Fruit fly (Drosophila melanogaster): Measurements from ENCODE around the gene RAF2.

The RAF2 gene

dm6 chr3L:16391257-16391656, 5.1 kb downstream of the RAF2 start:
- TF ChIP-seq CG17801 (GFP tag; optimal IDR thresholded peaks at IDR 0.05; ENCODE audit: partially characterized antibody) = no peak

- no peak for TF ChIP-seq CG17801 (GFP tag; optimal IDR thresholded peaks at IDR 0.05; ENCODE audit: partially characterized antibody)
Observed at dm6 chr3L:16392203-16392800, 6.2 kb downstream of the RAF2 start.

DNA sequence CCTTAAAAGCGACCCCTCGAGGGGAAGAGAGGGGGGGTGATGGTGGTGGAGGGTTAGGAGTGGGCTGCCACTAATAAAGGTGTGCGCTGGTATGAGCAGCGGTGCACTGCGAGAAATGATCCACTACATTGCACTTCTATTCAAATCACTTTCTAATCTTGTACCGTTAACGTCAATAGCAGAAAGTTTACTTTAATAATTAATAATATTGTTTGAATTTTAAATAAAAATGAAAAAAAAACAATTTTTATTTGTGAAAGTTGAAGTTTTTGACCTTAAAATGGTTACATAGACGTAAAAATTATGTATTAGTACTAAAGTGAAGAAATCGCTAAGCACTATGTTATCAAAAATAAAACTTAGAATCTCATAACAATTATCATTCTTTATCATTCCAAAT, 6.7 kb downstream of the RAF2 start:
- TF ChIP-seq CG17801 (GFP tag; optimal IDR thresholded peaks at IDR 0.05; ENCODE audit: partially characterized antibody) = no peak

DNA sequence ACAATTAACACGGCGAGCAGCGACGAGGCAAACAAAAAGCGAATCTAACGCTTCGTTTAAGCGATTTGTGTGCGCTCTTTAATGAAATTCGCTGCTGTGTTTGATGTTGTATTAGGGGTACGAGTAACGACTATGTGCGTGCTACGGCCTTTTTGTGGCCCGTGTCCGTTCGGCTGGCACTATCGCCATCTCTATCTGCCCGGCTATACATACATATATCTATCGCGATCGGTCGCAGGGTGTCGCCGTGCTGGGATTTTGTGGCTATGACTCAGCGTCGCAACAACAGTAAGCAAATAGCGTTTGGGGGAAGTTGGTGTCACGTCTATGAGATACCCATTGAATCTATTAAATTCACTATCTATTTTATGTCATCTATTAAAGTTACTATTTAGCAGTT, 7.6 kb downstream of the RAF2 start:
- no peak for TF ChIP-seq CG17801 (GFP tag; optimal IDR thresholded peaks at IDR 0.05; ENCODE audit: partially characterized antibody)

- no peak for TF ChIP-seq CG17801 (GFP tag; optimal IDR thresholded peaks at IDR 0.05; ENCODE audit: partially characterized antibody)
Observed at dm6 chr3L:16394506-16394905, 8.4 kb downstream of the RAF2 start, which contains the start of gene Gagr. Gagr (plus strand) TSS chr3L:16394586.

- TF ChIP-seq CG17801 (GFP tag; optimal IDR thresholded peaks at IDR 0.05; ENCODE audit: partially characterized antibody) = no peak
Observed at dm6 chr3L:16400175-16400574, 14.0 kb downstream of the RAF2 start, which contains the start of gene CG44836. CG44836 (minus strand) TSS chr3L:16400275.

DNA sequence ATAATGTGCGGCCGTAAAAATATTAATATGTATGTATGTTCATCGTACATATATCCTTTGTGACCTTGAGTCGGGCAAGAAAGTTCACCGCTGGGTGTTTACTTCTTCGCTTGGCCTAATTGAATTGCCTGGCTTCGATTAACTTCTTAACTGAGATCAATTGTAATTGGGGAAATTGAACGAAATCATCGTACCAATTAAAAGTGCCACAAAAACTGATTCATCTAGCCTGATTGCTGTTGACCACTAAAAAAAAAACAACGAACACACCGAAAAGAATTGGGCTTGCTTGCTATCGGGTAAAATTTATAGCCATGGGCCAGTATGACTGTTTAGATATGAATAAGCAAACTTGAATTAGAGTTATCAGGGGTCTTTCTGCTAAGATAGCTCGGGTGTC, 16.1 kb downstream of the RAF2 start:
- no peak for TF ChIP-seq CG17801 (GFP tag; optimal IDR thresholded peaks at IDR 0.05; ENCODE audit: partially characterized antibody)

dm6 chr3L:16407815-16408608, 21.9 kb downstream of the RAF2 start:
- no peak for TF ChIP-seq CG17801 (GFP tag; optimal IDR thresholded peaks at IDR 0.05; ENCODE audit: partially characterized antibody)

- TF ChIP-seq CG17801 (GFP tag; optimal IDR thresholded peaks at IDR 0.05; ENCODE audit: partially characterized antibody) = no peak
Observed at dm6 chr3L:16408609-16409439, 22.7 kb downstream of the RAF2 start.

dm6 chr3L:16409440-16410233, 23.5 kb downstream of the RAF2 start:
- TF ChIP-seq CG17801 (GFP tag; optimal IDR thresholded peaks at IDR 0.05; ENCODE audit: partially characterized antibody) = no peak

DNA sequence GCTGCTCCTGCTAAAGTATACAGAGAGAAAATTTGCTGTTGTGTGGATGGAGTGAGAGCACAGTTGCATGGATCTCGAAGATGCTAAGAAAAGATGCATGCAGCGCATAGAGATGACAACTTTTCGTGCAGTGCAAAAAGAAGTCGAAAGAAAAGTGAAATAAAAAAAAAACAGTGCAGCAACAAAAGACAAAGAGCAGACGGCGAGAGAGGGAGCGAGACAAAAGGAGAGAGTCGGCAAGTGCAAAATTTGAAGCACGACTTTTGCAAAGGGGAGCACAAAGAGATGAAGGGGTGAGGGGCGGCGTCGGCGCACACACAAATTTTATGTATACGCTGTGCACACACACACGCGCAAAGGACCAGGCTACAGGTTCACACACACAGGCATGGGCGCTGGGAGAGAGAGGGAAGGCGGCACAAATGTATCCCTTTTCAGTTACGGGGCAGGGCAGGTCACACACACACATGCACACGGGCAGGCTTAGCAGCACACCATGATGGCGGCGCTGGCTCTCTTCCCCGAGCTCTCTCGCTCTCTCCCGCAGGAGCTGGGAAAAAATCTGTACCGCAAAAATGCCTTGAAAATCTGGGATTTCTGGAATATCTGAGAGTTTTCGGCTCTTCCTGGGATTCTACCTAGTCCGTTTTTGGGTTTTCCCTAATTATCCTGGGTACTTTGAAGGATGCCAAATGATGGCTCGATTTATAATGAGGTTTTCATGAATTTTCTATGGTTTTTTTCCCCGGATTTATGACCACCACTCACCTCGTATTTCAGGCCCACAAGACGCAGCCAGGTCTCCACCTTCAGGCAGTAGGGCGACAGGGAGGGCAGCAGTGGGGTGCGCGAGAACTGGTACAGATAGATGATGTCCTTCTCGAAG, 24.4 kb downstream of the RAF2 start:
- TF ChIP-seq CG17801 (GFP tag; optimal IDR thresholded peaks at IDR 0.05; ENCODE audit: partially characterized antibody) = no peak

- TF ChIP-seq CG17801 (GFP tag; optimal IDR thresholded peaks at IDR 0.05; ENCODE audit: partially characterized antibody) = peak; percentile 29
Observed at dm6 chr3L:16411566-16411965, 25.4 kb downstream of the RAF2 start, which contains the start of gene fax. fax (minus strand) TSS chr3L:16411828.

DNA sequence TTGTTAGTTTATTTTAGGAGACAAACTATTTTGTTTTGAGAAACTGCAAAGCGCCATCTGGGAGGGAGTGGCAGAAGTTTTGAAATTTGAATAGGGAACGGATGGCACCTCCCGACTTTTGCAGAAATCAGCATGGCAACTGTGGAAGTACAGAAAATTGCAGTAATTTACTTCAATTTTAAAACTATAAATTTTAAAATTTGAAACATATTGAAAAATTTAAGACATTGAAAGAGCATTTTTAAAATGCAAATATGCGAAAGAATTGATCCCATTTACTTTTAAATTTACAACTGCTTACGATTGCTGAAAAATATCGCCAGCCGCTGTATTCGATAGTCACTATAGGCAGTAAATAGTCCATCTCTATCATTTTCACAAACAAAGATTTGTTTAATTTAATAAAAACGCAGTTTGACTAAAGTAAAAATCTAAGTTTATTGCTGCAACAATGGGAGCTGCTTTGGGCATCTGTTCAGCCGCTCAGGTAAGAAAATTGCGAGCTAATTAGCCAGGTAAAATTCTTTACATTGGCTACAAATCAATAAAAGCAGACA, 26.3 kb downstream of the RAF2 start, which contains the start of gene Serinc:
Serinc (plus strand) TSS at position 329 of the 557 bp plus-strand sequence.
- TF ChIP-seq CG17801 (GFP tag; optimal IDR thresholded peaks at IDR 0.05; ENCODE audit: partially characterized antibody) = peak; percentile 47

Measured in ovary, adult (tissue).